Worm (Caenorhabditis elegans) whole organism, young adult: ENCODE results near the gene C16C8.9.

ENCODE experiments used
- C17E4.6 ChIP-seq: fragments of 200-800 bp; sonication (Bioruptor generic); IDR thresholded peaks from 2 replicates; pipeline ENCODE4 v1.3.6; 2022; ENCODE audit warnings: missing genetic modification reagents, missing genetic modification characterization, missing compliant biosample characterization
- F55B11.4 ChIP-seq: sonication (generic microtip); optimal IDR thresholded peaks from 2 replicates; lab custom pipeline; 2016; ENCODE audit warnings: missing compliant biosample characterization, missing genetic modification characterization, borderline replicate concordance; ENCODE audit not compliant: insufficient read depth
- aptf-3 ChIP-seq: fragments of 200-800 bp; sonication (Bioruptor generic); IDR thresholded peaks from 2 replicates; pipeline ENCODE4 v1.3.6; 2022; ENCODE audit warnings: missing genetic modification characterization, missing compliant biosample characterization
- attf-5 ChIP-seq: fragments of 200-800 bp; sonication (Bioruptor generic); optimal IDR thresholded peaks from 2 replicates; lab custom pipeline; 2018; ENCODE audit warnings: mild to moderate bottlenecking, missing genetic modification characterization, missing compliant biosample characterization
- ccch-3 ChIP-seq: fragments of 200-800 bp; sonication (Bioruptor generic); optimal IDR thresholded peaks from 2 replicates; lab custom pipeline; 2018; ENCODE audit warnings: mild to moderate bottlenecking, missing genetic modification characterization, missing compliant biosample characterization
- cebp-2 ChIP-seq: fragments of 200-800 bp; sonication (Bioruptor generic); IDR thresholded peaks from 2 replicates; pipeline ENCODE4 v1.3.6; 2022; ENCODE audit warnings: missing genetic modification characterization, missing compliant biosample characterization
- die-1 ChIP-seq: sonication (generic microtip); optimal IDR thresholded peaks from 2 replicates; lab custom pipeline; 2016; ENCODE audit warnings: missing genotype, mild to moderate bottlenecking, missing genetic modification characterization, missing compliant biosample characterization
- dox-1 ChIP-seq: fragments of 200-800 bp; sonication (Bioruptor generic); IDR thresholded peaks from 2 replicates; pipeline ENCODE4 v1.3.6; 2022; ENCODE audit warnings: missing genetic modification reagents, missing genetic modification characterization, missing compliant biosample characterization
- dpff-1 ChIP-seq: sonication (generic microtip); optimal IDR thresholded peaks from 2 replicates; lab custom pipeline; 2017; ENCODE audit warnings: mild to moderate bottlenecking, missing genetic modification characterization, missing compliant biosample characterization
- egl-18 ChIP-seq: fragments of 200-800 bp; sonication (Bioruptor generic); IDR thresholded peaks from 2 replicates; pipeline ENCODE4 v1.3.6; 2022; ENCODE audit warnings: missing genetic modification reagents, missing genetic modification characterization, missing compliant biosample characterization
- egl-44 ChIP-seq: fragments of 200-800 bp; sonication (Bioruptor generic); IDR thresholded peaks from 2 replicates; pipeline ENCODE4 v1.3.6; 2022; ENCODE audit warnings: missing genetic modification reagents, missing genetic modification characterization, missing compliant biosample characterization
- egrh-3 ChIP-seq: fragments of 200-800 bp; sonication (Bioruptor generic); IDR thresholded peaks from 2 replicates; pipeline ENCODE4 v1.3.6; 2022; ENCODE audit warnings: missing genetic modification reagents, missing genetic modification characterization, missing compliant biosample characterization
- hmg-1.2 ChIP-seq: fragments of 200-800 bp; sonication (Bioruptor generic); IDR thresholded peaks from 2 replicates; pipeline ENCODE4 v1.3.6; 2022; ENCODE audit warnings: missing genetic modification reagents, missing genetic modification characterization, missing compliant biosample characterization
- hmg-20 ChIP-seq: fragments of 200-800 bp; sonication (Bioruptor generic); IDR thresholded peaks from 2 replicates; pipeline ENCODE4 v1.3.6; 2022; ENCODE audit warnings: missing genetic modification reagents, missing genetic modification characterization, missing compliant biosample characterization
- hrde-1 ChIP-seq: sonication (generic microtip); optimal IDR thresholded peaks from 2 replicates; lab custom pipeline; 2016; ENCODE audit warnings: missing genetic modification characterization, mild to moderate bottlenecking, missing compliant biosample characterization, moderate library complexity, missing genotype, missing genetic modification reagents, borderline replicate concordance
- hsf-1 ChIP-seq: fragments of 200-800 bp; sonication (Bioruptor generic); IDR thresholded peaks from 2 replicates; pipeline ENCODE4 v1.3.6; 2022; ENCODE audit warnings: missing genetic modification reagents, missing genetic modification characterization, missing compliant biosample characterization
- lin-40 ChIP-seq: sonication (generic microtip); optimal IDR thresholded peaks from 2 replicates; lab custom pipeline; 2016; ENCODE audit warnings: missing genetic modification characterization, mild to moderate bottlenecking, missing compliant biosample characterization, missing genotype, missing genetic modification reagents
- lin-54 ChIP-seq: fragments of 200-800 bp; sonication (Bioruptor generic); optimal IDR thresholded peaks from 2 replicates; lab custom pipeline; 2018; ENCODE audit warnings: mild to moderate bottlenecking, missing genetic modification characterization, missing compliant biosample characterization
- lsl-1 ChIP-seq: fragments of 200-800 bp; sonication (Bioruptor generic); optimal IDR thresholded peaks from 2 replicates; lab custom pipeline; 2018; ENCODE audit warnings: mild to moderate bottlenecking, missing genetic modification characterization, moderate library complexity, missing compliant biosample characterization
- madf-3 ChIP-seq: fragments of 200-800 bp; sonication (Bioruptor generic); IDR thresholded peaks from 2 replicates; pipeline ENCODE4 v1.3.6; 2022; ENCODE audit warnings: missing genetic modification reagents, missing genetic modification characterization, missing compliant biosample characterization
- madf-6 ChIP-seq: fragments of 200-800 bp; sonication (Bioruptor generic); IDR thresholded peaks from 2 replicates; pipeline ENCODE4 v1.3.6; 2022; ENCODE audit warnings: missing genetic modification reagents, missing genetic modification characterization, missing compliant biosample characterization
- madf-8 ChIP-seq: fragments of 200-800 bp; sonication (Bioruptor generic); conservative IDR thresholded peaks from 2 replicates; pipeline ENCODE4 v1.3.6; 2022; ENCODE audit warnings: missing genetic modification reagents, missing genetic modification characterization, missing compliant biosample characterization
- mes-4 ChIP-seq: sonication (generic microtip); optimal IDR thresholded peaks from 2 replicates; lab custom pipeline; 2016; ENCODE audit warnings: missing genotype, missing genetic modification characterization, missing compliant biosample characterization
- mxl-1 ChIP-seq: sonication (generic microtip); optimal IDR thresholded peaks from 2 replicates; lab custom pipeline; 2016; ENCODE audit warnings: missing genetic modification characterization, missing compliant biosample characterization
- nhr-80 ChIP-seq: sonication (generic microtip); optimal IDR thresholded peaks from 2 replicates; lab custom pipeline; 2016; ENCODE audit warnings: missing genetic modification characterization, missing compliant biosample characterization
- rpc-1 ChIP-seq, 2 experiments: fragments of 150-350 bp in 1 of 2; sonication (generic microtip) in 1 of 2; optimal IDR thresholded peaks; 2 replicates each; lab custom pipeline; 2014 to 2018; ENCODE audit warnings: missing biosample characterization in 1 of 2, missing genetic modification characterization in 1 of 2, missing genetic modification reagents in 1 of 2, missing genotype in 1 of 2
- sea-2 ChIP-seq: fragments of 200-800 bp; sonication (Bioruptor generic); IDR thresholded peaks from 2 replicates; pipeline ENCODE4 v1.3.6; 2022; ENCODE audit warnings: missing genetic modification characterization, missing compliant biosample characterization
- snpc-1.1 ChIP-seq: sonication (generic microtip); optimal IDR thresholded peaks from 2 replicates; lab custom pipeline; 2017; ENCODE audit warnings: missing genetic modification characterization, mild to moderate bottlenecking, missing compliant biosample characterization, antibody characterized with exemption, moderate library complexity, missing genotype, missing genetic modification reagents; ENCODE audit not compliant: insufficient read depth
- snpc-3.4 ChIP-seq: sonication (generic microtip); optimal IDR thresholded peaks from 2 replicates; lab custom pipeline; 2017; ENCODE audit warnings: missing genetic modification characterization, mild to moderate bottlenecking, missing compliant biosample characterization, antibody characterized with exemption, moderate library complexity, missing genotype, missing genetic modification reagents
- tbx-9 ChIP-seq: sonication (generic microtip); optimal IDR thresholded peaks from 2 replicates; lab custom pipeline; 2016; ENCODE audit warnings: borderline replicate concordance, missing genetic modification characterization, inconsistent platforms, missing compliant biosample characterization
- zfh-2 ChIP-seq: fragments of 200-800 bp; sonication (Bioruptor generic); conservative IDR thresholded peaks from 2 replicates; pipeline ENCODE4 v1.3.6; 2022; ENCODE audit warnings: missing genetic modification reagents, missing genetic modification characterization, missing compliant biosample characterization
- ztf-22 ChIP-seq: fragments of 200-800 bp; sonication (Bioruptor generic); optimal IDR thresholded peaks from 2 replicates; lab custom pipeline; 2018; ENCODE audit warnings: mild to moderate bottlenecking, missing genetic modification characterization, moderate library complexity, missing compliant biosample characterization
- ztf-28 ChIP-seq: fragments of 200-800 bp; sonication (Bioruptor generic); IDR thresholded peaks from 2 replicates; pipeline ENCODE4 v1.3.6; 2022; ENCODE audit warnings: missing genetic modification reagents, missing genetic modification characterization, missing compliant biosample characterization
- ztf-3 ChIP-seq: fragments of 200-800 bp; sonication (Bioruptor generic); optimal IDR thresholded peaks from 2 replicates; lab custom pipeline; 2018; ENCODE audit warnings: mild to moderate bottlenecking, missing genetic modification characterization, missing compliant biosample characterization

C16C8.9 gene

DNA sequence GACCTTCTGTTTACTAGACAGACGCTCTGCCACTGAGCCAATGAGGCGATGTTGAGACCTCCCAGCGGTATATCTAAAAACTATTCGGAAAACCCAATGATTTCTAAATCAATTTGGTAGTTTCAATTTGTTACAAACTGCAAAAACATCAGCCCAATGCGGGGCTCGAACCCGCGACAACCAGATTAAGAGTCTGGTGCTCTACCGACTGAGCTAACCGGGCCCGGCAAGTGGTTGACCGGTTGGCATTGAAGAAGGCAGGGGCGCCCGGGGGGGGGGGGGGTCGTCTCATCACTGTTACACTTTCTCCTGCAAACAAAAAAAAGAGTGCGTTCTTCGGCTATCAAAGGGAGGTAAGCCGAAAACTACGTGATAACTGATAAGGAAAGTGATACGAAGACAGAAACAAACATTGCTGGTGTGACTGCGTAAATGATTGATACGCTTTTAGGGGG is 23.7 kb downstream of the C16C8.9 start (continued):
- TF ChIP-seq madf-6 (GFP tag; lab: Robert Waterston, UW) (peak; percentile 69), egl-44 (GFP tag; lab: Robert Waterston, UW) (peak; percentile 81; the same call in 1 of the 2 replicates), ztf-22 (GFP tag; lab: Kevin White, UChicago) (no peak), madf-8 (no peak), ccch-3 (GFP tag; lab: Kevin White, UChicago) (no peak), hmg-20 (peak; percentile 63; the same call in 1 of the 2 replicates), nhr-80 (tag; lab: Kevin White, UChicago) (peak; percentile 79), ztf-3 (GFP tag; lab: Kevin White, UChicago) (peak; percentile 57), rpc-1 (optimal IDR thresholded peaks at IDR 0.05; lab: Kevin White, UChicago) (peak; percentile 90), rpc-1 (tag; optimal IDR thresholded peaks at IDR 0.05; lab: Kevin White, UChicago) (peak; percentile 87), lin-40 (tag; lab: Kevin White, UChicago) (no peak), F55B11.4 (no peak)

DNA sequence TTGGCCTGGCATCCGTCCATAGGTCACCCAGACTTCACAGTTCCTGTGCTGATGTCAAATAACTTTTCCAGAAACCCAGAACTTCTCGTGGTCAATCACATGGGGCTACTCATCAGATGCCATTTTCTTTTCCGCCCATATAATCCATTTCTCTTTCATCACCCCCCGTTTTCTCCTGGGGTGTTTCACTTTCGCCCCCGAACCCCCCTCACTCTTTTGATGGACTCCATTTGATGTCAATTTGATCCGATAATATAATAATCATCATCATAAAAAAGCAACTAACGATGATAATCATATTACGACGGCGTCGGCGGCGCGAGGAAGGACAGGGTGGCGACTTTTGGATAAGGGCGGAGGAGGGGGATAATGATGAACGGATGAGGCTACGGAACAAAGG is 24.7 kb downstream of the C16C8.9 start:
- no peak for TF ChIP-seq hmg-1.2 (GFP tag; lab: Robert Waterston, UW)
- TF ChIP-seq snpc-1.1 (tag; lab: Kevin White, UChicago), result no peak
- no peak for TF ChIP-seq lin-54 (GFP tag; lab: Kevin White, UChicago)
- TF ChIP-seq C17E4.6 (GFP tag; lab: Robert Waterston, UW), result no peak
- no peak for TF ChIP-seq mes-4
- TF ChIP-seq mxl-1 (tag; lab: Kevin White, UChicago), result no peak
- TF ChIP-seq hsf-1 (GFP tag; lab: Robert Waterston, UW), result no peak
- no peak for TF ChIP-seq sea-2 (GFP tag; lab: Robert Waterston, UW)
- TF ChIP-seq die-1 (tag; lab: Kevin White, UChicago), result no peak
- no peak for TF ChIP-seq hrde-1 (tag; lab: Kevin White, UChicago)
- TF ChIP-seq dox-1 (GFP tag; lab: Robert Waterston, UW), result no peak
- TF ChIP-seq, all 124 proteins: peak for 0

- TF ChIP-seq tbx-9 (tag; lab: Kevin White, UChicago) (no peak), egl-18 (no peak), snpc-3.4 (tag; lab: Kevin White, UChicago) (no peak), egrh-3 (GFP tag; lab: Robert Waterston, UW) (peak; percentile 43; the same call in 1 of the 2 replicates), aptf-3 (GFP tag; lab: Robert Waterston, UW) (0 out of 2 replicates have a peak, but pooled peaks have one; percentile 46), lsl-1 (GFP tag; lab: Kevin White, UChicago) (no peak), cebp-2 (GFP tag; lab: Robert Waterston, UW) (no peak), zfh-2 (GFP tag; lab: Robert Waterston, UW) (peak; percentile 58), madf-3 (GFP tag; lab: Robert Waterston, UW) (no peak), ztf-28 (GFP tag; lab: Robert Waterston, UW) (no peak), attf-5 (GFP tag; lab: Kevin White, UChicago) (no peak), ztf-22 (GFP tag; lab: Kevin White, UChicago) (no peak), dpff-1 (tag; lab: Kevin White, UChicago) (no peak)
Observed at ce11 chrII:3437393-3437792, 25.6 kb downstream of the C16C8.9 start.
